Fruit fly (Drosophila melanogaster): ENCODE results near the gene CG32182.

DNA sequence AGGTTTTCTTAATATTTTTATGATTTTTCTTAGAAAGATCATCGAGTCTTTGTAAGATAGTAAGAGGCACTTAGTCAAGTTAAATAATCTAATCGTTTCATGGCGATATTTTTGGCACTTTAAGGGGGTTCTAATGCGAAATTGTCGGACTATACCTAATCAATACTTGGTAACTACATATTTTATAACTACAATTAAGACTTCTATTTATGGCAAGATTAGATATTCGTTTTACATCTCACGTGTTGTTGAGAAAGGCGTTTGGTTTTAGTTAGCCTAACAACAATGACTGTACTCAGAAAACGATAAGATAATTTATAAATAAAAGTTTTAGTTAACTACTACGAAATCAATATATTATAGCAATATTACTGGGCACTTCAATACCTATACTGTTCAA, 15.4 kb upstream of the CG32182 start:
- no peak for TF ChIP-seq Eip78C (GFP tag)
- TF ChIP-seq CG6276 (GFP tag; optimal IDR thresholded peaks at IDR 0.05) = no peak
- TF ChIP-seq eg (GFP tag; IDR thresholded peaks at IDR 0.05) = no peak
- no peak for TF ChIP-seq fd85E (GFP tag; optimal IDR thresholded peaks at IDR 0.05)
- TF ChIP-seq Sox14 (GFP tag; optimal IDR thresholded peaks at IDR 0.05) = no peak
- no peak for TF ChIP-seq CG10631 (GFP tag; optimal IDR thresholded peaks at IDR 0.05)
- no peak for TF ChIP-seq CG7368 (GFP tag; optimal IDR thresholded peaks at IDR 0.05)
- TF ChIP-seq spab (GFP tag; optimal IDR thresholded peaks at IDR 0.05) = no peak
- no peak for TF ChIP-seq CG32006 (GFP tag; optimal IDR thresholded peaks at IDR 0.05)
- no peak for TF ChIP-seq CG1621 (tag; optimal IDR thresholded peaks at IDR 0.05)
- no peak for TF ChIP-seq Ets96B (tag; optimal IDR thresholded peaks at IDR 0.05)

Data from whole organism, prepupa.